Fruit fly (Drosophila melanogaster) whole organism, prepupa: ENCODE measurements around the gene CG32066.

Source experiments
- Blimp-1 ChIP-seq: fragments of 200-800 bp; sonication (Bioruptor generic); optimal IDR thresholded peaks from 3 replicates; lab custom pipeline; 2017; ENCODE audit warnings: missing biosample characterization, missing genetic modification characterization, mild to moderate bottlenecking, moderate library complexity, missing genetic modification reagents
- CG10669 ChIP-seq: fragments of 200-800 bp; sonication (Bioruptor generic); optimal IDR thresholded peaks from 3 replicates; lab custom pipeline; 2018; ENCODE audit warnings: missing biosample characterization, mild to moderate bottlenecking, missing genetic modification characterization, moderate library complexity
- CG11294 ChIP-seq: fragments of 200-800 bp; sonication (Bioruptor generic); IDR thresholded peaks from 2 replicates; pipeline ENCODE4 v1.3.6; 2022; ENCODE audit warnings: missing biosample characterization, missing genetic modification characterization
- CG11762 ChIP-seq: fragments of 200-800 bp; sonication (Bioruptor generic); optimal IDR thresholded peaks from 3 replicates; lab custom pipeline; 2016; ENCODE audit warnings: missing biosample characterization, missing genetic modification characterization; ENCODE audit not compliant: insufficient read depth
- CG11902 ChIP-seq: fragments of 200-800 bp; sonication (Bioruptor generic); optimal IDR thresholded peaks from 3 replicates; lab custom pipeline; 2016; ENCODE audit warnings: missing biosample characterization, missing genetic modification characterization
- CG15336 ChIP-seq: fragments of 200-800 bp; sonication (Bioruptor generic); IDR thresholded peaks from 2 replicates; pipeline ENCODE4 v1.3.6; 2022; ENCODE audit warnings: missing biosample characterization, missing genetic modification characterization
- CG1621 ChIP-seq: fragments of 200-800 bp; sonication (Bioruptor generic); optimal IDR thresholded peaks from 3 replicates; lab custom pipeline; 2018; ENCODE audit warnings: missing biosample characterization, mild to moderate bottlenecking, missing genetic modification characterization
- CG16779 ChIP-seq: fragments of 200-800 bp; sonication (Bioruptor generic); optimal IDR thresholded peaks from 3 replicates; lab custom pipeline; 2017; ENCODE audit warnings: missing biosample characterization, mild to moderate bottlenecking, missing genetic modification characterization
- CG3032 ChIP-seq: fragments of 200-800 bp; optimal IDR thresholded peaks from 2 replicates; lab custom pipeline; 2019; ENCODE audit warnings: missing biosample characterization, mild to moderate bottlenecking, missing genetic modification characterization, moderate library complexity
- CG31627 ChIP-seq: fragments of 200-800 bp; sonication (Bioruptor generic); optimal IDR thresholded peaks from 3 replicates; lab custom pipeline; 2016; ENCODE audit warnings: missing biosample characterization, missing genetic modification characterization
- CG32006 ChIP-seq: fragments of 200-800 bp; sonication (Bioruptor generic); optimal IDR thresholded peaks from 3 replicates; lab custom pipeline; 2017; ENCODE audit warnings: missing biosample characterization, mild to moderate bottlenecking, missing genetic modification characterization
- CG34406 ChIP-seq: fragments of 200-800 bp; sonication (Bioruptor generic); optimal IDR thresholded peaks from 3 replicates; lab custom pipeline; 2016; ENCODE audit warnings: missing biosample characterization, missing genetic modification characterization
- CG3919 ChIP-seq: fragments of 200-800 bp; sonication (Bioruptor generic); optimal IDR thresholded peaks from 3 replicates; lab custom pipeline; 2016; ENCODE audit warnings: missing biosample characterization, missing genetic modification characterization
- CG4318 ChIP-seq: fragments of 200-800 bp; sonication (Bioruptor generic); optimal IDR thresholded peaks from 3 replicates; lab custom pipeline; 2017; ENCODE audit warnings: missing biosample characterization, mild to moderate bottlenecking, missing genetic modification characterization
- CG6276 ChIP-seq: fragments of 200-800 bp; sonication (Bioruptor generic); optimal IDR thresholded peaks from 2 replicates; lab custom pipeline; 2017; ENCODE audit warnings: missing biosample characterization, mild to moderate bottlenecking, missing genetic modification characterization
- CG6792 ChIP-seq: fragments of 200-800 bp; sonication (Bioruptor generic); optimal IDR thresholded peaks from 3 replicates; lab custom pipeline; 2016; ENCODE audit warnings: missing biosample characterization, missing genetic modification characterization
- CG6808 ChIP-seq: fragments of 200-800 bp; sonication (Bioruptor generic); optimal IDR thresholded peaks from 3 replicates; lab custom pipeline; 2017; ENCODE audit warnings: missing biosample characterization, missing genetic modification characterization, mild to moderate bottlenecking, moderate library complexity, missing genetic modification reagents
- CG7368 ChIP-seq: fragments of 200-800 bp; sonication (Bioruptor generic); optimal IDR thresholded peaks from 3 replicates; lab custom pipeline; 2016; ENCODE audit warnings: missing biosample characterization, missing genetic modification characterization
- CG8119 ChIP-seq: fragments of 200-800 bp; sonication (Bioruptor generic); IDR thresholded peaks from 3 replicates; pipeline ENCODE4 v1.3.6; 2022; ENCODE audit warnings: missing biosample characterization, missing genetic modification characterization
- CG8319 ChIP-seq: fragments of 200-800 bp; sonication (Bioruptor generic); optimal IDR thresholded peaks from 3 replicates; lab custom pipeline; 2016; ENCODE audit warnings: missing biosample characterization, missing genetic modification characterization
- CG8632 ChIP-seq: fragments of 200-800 bp; sonication (Bioruptor generic); optimal IDR thresholded peaks from 3 replicates; lab custom pipeline; 2016; ENCODE audit warnings: missing biosample characterization, missing genetic modification characterization
- CG9139 ChIP-seq: fragments of 200-800 bp; sonication (Bioruptor generic); optimal IDR thresholded peaks from 3 replicates; lab custom pipeline; 2017; ENCODE audit warnings: missing biosample characterization, mild to moderate bottlenecking, missing genetic modification characterization
- Eip75B ChIP-seq: fragments of 200-800 bp; sonication (Bioruptor generic); optimal IDR thresholded peaks from 3 replicates; lab custom pipeline; 2016; ENCODE audit warnings: missing biosample characterization, missing genetic modification characterization
- Eip78C ChIP-seq: fragments of 200-800 bp; sonication (Bioruptor generic); peaks from one replicate; lab custom pipeline; 2016; ENCODE audit warnings: missing biosample characterization, missing genetic modification characterization
- Eip93F ChIP-seq: fragments of 200-800 bp; sonication (Bioruptor generic); optimal IDR thresholded peaks from 2 replicates; lab custom pipeline; 2016; ENCODE audit warnings: missing biosample characterization, mild to moderate bottlenecking, missing genetic modification characterization
- Ets21C ChIP-seq: fragments of 200-800 bp; sonication (Bioruptor generic); optimal IDR thresholded peaks from 3 replicates; lab custom pipeline; 2016; ENCODE audit warnings: missing biosample characterization, missing genetic modification characterization
- Ets96B ChIP-seq: fragments of 200-800 bp; optimal IDR thresholded peaks from 2 replicates; lab custom pipeline; 2019; ENCODE audit warnings: missing biosample characterization, mild to moderate bottlenecking, missing genetic modification characterization, moderate library complexity
- Gug ChIP-seq: fragments of 200-800 bp; sonication (Bioruptor generic); IDR thresholded peaks from 2 replicates; pipeline ENCODE4 v1.3.6; 2022; ENCODE audit warnings: missing biosample characterization, missing genetic modification characterization
- Hr38 ChIP-seq: sonication (Bioruptor generic); optimal IDR thresholded peaks from 2 replicates; lab custom pipeline; 2016; ENCODE audit warnings: missing biosample characterization, missing genetic modification characterization
- Hr39 ChIP-seq: fragments of 200-800 bp; sonication (Bioruptor generic); optimal IDR thresholded peaks from 2 replicates; lab custom pipeline; 2016; ENCODE audit warnings: missing biosample characterization, missing genetic modification characterization
- Hr4 ChIP-seq: fragments of 200-800 bp; sonication (Bioruptor generic); optimal IDR thresholded peaks from 3 replicates; lab custom pipeline; 2016; ENCODE audit warnings: missing biosample characterization, missing genetic modification characterization
- Lpt ChIP-seq: fragments of 200-800 bp; sonication (Bioruptor generic); optimal IDR thresholded peaks from 3 replicates; lab custom pipeline; 2016; ENCODE audit warnings: missing biosample characterization, missing genetic modification characterization
- Met ChIP-seq: fragments of 200-800 bp; sonication (Bioruptor generic); optimal IDR thresholded peaks from 3 replicates; lab custom pipeline; 2016; ENCODE audit warnings: missing biosample characterization, missing genetic modification characterization
- Smox ChIP-seq: fragments of 200-800 bp; sonication (Bioruptor generic); optimal IDR thresholded peaks from 3 replicates; lab custom pipeline; 2016; ENCODE audit warnings: missing biosample characterization, missing genetic modification characterization
- Sox102F ChIP-seq: fragments of 200-800 bp; sonication (Bioruptor generic); optimal IDR thresholded peaks from 2 replicates; lab custom pipeline; 2016; ENCODE audit warnings: missing biosample characterization, mild to moderate bottlenecking, missing genetic modification characterization
- achi ChIP-seq: fragments of 200-800 bp; sonication (Bioruptor generic); optimal IDR thresholded peaks from 3 replicates; lab custom pipeline; 2016; ENCODE audit warnings: missing biosample characterization, missing genetic modification characterization
- acj6 ChIP-seq: fragments of 200-800 bp; sonication (Bioruptor generic); optimal IDR thresholded peaks from 3 replicates; lab custom pipeline; 2016; ENCODE audit warnings: missing biosample characterization, missing genetic modification characterization
- cyc ChIP-seq: fragments of 200-800 bp; sonication (Bioruptor generic); optimal IDR thresholded peaks from 3 replicates; lab custom pipeline; 2016; ENCODE audit warnings: missing biosample characterization, missing genetic modification characterization
- eg ChIP-seq: fragments of 200-800 bp; sonication (Bioruptor generic); IDR thresholded peaks from 3 replicates; pipeline ENCODE4 v1.3.6; 2022; ENCODE audit warnings: missing biosample characterization, missing genetic modification characterization
- fd59A ChIP-seq: fragments of 200-800 bp; sonication (Bioruptor generic); optimal IDR thresholded peaks from 2 replicates; lab custom pipeline; 2017; ENCODE audit warnings: missing biosample characterization, mild to moderate bottlenecking, missing genetic modification characterization, missing genetic modification reagents
- fkh ChIP-seq: fragments of 200-800 bp; sonication (Bioruptor generic); optimal IDR thresholded peaks from 3 replicates; lab custom pipeline; 2017; ENCODE audit warnings: missing biosample characterization, mild to moderate bottlenecking, missing genetic modification characterization, moderate library complexity
- lz ChIP-seq: fragments of 200-800 bp; sonication (Bioruptor generic); optimal IDR thresholded peaks from 3 replicates; lab custom pipeline; 2016; ENCODE audit warnings: missing biosample characterization, missing genetic modification characterization
- net ChIP-seq: fragments of 200-800 bp; sonication (Bioruptor generic); optimal IDR thresholded peaks from 3 replicates; lab custom pipeline; 2016; ENCODE audit warnings: missing biosample characterization, missing genetic modification characterization
- pdm3 ChIP-seq: fragments of 200-800 bp; sonication (Bioruptor generic); optimal IDR thresholded peaks from 3 replicates; lab custom pipeline; 2016; ENCODE audit warnings: missing biosample characterization, missing genetic modification characterization
- salr ChIP-seq, 2 experiments: fragments of 200-800 bp; sonication (Bioruptor generic); optimal IDR thresholded peaks; 3 replicates each; lab custom pipeline; 2016 to 2018; ENCODE audit warnings: missing biosample characterization in 2 of 2, missing genetic modification characterization in 2 of 2, mild to moderate bottlenecking in 1 of 2
- ss ChIP-seq, 2 experiments: fragments of 200-800 bp; sonication (Bioruptor generic); optimal IDR thresholded peaks; 2 replicates in 1 of 2; 3 replicates in 1 of 2; lab custom pipeline; 2017 to 2018; ENCODE audit warnings: mild to moderate bottlenecking in 2 of 2, missing biosample characterization in 2 of 2, missing genetic modification characterization in 2 of 2, moderate library complexity in 1 of 2
- svp ChIP-seq: fragments of 200-800 bp; sonication (Bioruptor generic); peaks from one replicate; lab custom pipeline; 2016; ENCODE audit warnings: missing biosample characterization, missing genetic modification characterization
- topi ChIP-seq: fragments of 200-800 bp; sonication (Bioruptor generic); optimal IDR thresholded peaks from 3 replicates; lab custom pipeline; 2016; ENCODE audit warnings: missing biosample characterization, missing genetic modification characterization

Gene CG32066

dm6 chr3L:10709132-10709531 is 48.3 kb upstream of the CG32066 start (continued):
- peak; percentile 70 for TF ChIP-seq cyc
- peak; percentile 50 for TF ChIP-seq CG11762 (GFP tag; lab: Kevin White, UChicago)
- TF ChIP-seq Smox (GFP tag; lab: Kevin White, UChicago): peak; percentile 53
- TF ChIP-seq pdm3 (GFP tag; lab: Kevin White, UChicago): peak; percentile 44
- TF ChIP-seq Ets21C (GFP tag; lab: Kevin White, UChicago): peak; percentile 18
- peak; percentile 65 for TF ChIP-seq CG3919 (GFP tag; lab: Kevin White, UChicago)
- TF ChIP-seq Hr4 (GFP tag; lab: Kevin White, UChicago): peak; percentile 78
- no peak for TF ChIP-seq ss (GFP tag; optimal IDR thresholded peaks at IDR 0.05; lab: Kevin White, UChicago)
- TF ChIP-seq CG32006 (GFP tag; lab: Kevin White, UChicago): peak; percentile 91
- TF ChIP-seq CG1621 (tag; lab: Kevin White, UChicago): no peak
- TF ChIP-seq CG11902 (GFP tag; lab: Kevin White, UChicago): peak; percentile 89
- TF ChIP-seq CG10669 (GFP tag; lab: Kevin White, UChicago): peak; percentile 19
- TF ChIP-seq CG4318: peak; percentile 79
- peak in 1 of 2 experiments; percentile 47 for TF ChIP-seq salr (GFP tag; optimal IDR thresholded peaks at IDR 0.05; lab: Kevin White, UChicago)
- peak; percentile 59 for TF ChIP-seq CG6792 (GFP tag; lab: Kevin White, UChicago)
- TF ChIP-seq Hr38 (GFP tag; lab: Kevin White, UChicago): no peak
- TF ChIP-seq CG6808 (GFP tag; lab: Kevin White, UChicago): peak; percentile 11

- TF ChIP-seq Blimp-1 (GFP tag; lab: Kevin White, UChicago) (no peak), Hr4 (GFP tag; lab: Kevin White, UChicago) (no peak), Hr38 (GFP tag; lab: Kevin White, UChicago) (no peak), svp (GFP tag; lab: Kevin White, UChicago) (peak; percentile 26), CG32006 (GFP tag; lab: Kevin White, UChicago) (peak; percentile 26), Gug (GFP tag; lab: Robert Waterston, UW) (no peak), Sox102F (GFP tag; lab: Kevin White, UChicago) (peak; percentile 6), CG7368 (GFP tag; lab: Kevin White, UChicago) (no peak), Eip78C (peak; percentile 70), CG4318 (no peak), cyc (no peak), CG16779 (tag; lab: Kevin White, UChicago) (no peak), Eip93F (no peak), net (GFP tag; lab: Kevin White, UChicago) (peak; percentile 35), CG3032 (tag; lab: Kevin White, UChicago) (peak; percentile 31), lz (GFP tag; lab: Kevin White, UChicago) (no peak), Eip75B (no peak), CG8119 (GFP tag; lab: Robert Waterston, UW) (peak; percentile 63), pdm3 (GFP tag; lab: Kevin White, UChicago) (no peak), Hr39 (GFP tag; lab: Kevin White, UChicago) (no peak), fd59A (GFP tag; lab: Kevin White, UChicago) (peak; percentile 18), CG6276 (GFP tag; lab: Kevin White, UChicago) (no peak), achi (GFP tag; lab: Kevin White, UChicago) (peak; percentile 20), ss (GFP tag; optimal IDR thresholded peaks at IDR 0.05; lab: Kevin White, UChicago) (peak in 1 of 2 experiments; percentile 51), acj6 (GFP tag; lab: Kevin White, UChicago) (peak; percentile 12), topi (GFP tag; lab: Kevin White, UChicago) (no peak), CG9139 (GFP tag; lab: Kevin White, UChicago) (no peak), CG8319 (GFP tag; lab: Kevin White, UChicago) (no peak), Lpt (GFP tag; lab: Kevin White, UChicago) (no peak), CG6808 (GFP tag; lab: Kevin White, UChicago) (peak; percentile 31), CG6792 (GFP tag; lab: Kevin White, UChicago) (peak; percentile 13), CG34406 (GFP tag; lab: Kevin White, UChicago) (peak; percentile 28), Ets96B (tag; lab: Kevin White, UChicago) (peak; percentile 41), Smox (GFP tag; lab: Kevin White, UChicago) (peak; percentile 1), Met (GFP tag; lab: Kevin White, UChicago) (peak; percentile 16), CG3919 (GFP tag; lab: Kevin White, UChicago) (peak; percentile 23), CG15336 (peak; percentile 40), fkh (GFP tag; lab: Kevin White, UChicago) (no peak), CG8632 (GFP tag; lab: Kevin White, UChicago) (no peak), CG11294 (GFP tag; lab: Robert Waterston, UW) (no peak), CG31627 (GFP tag; lab: Kevin White, UChicago) (no peak), salr (GFP tag; optimal IDR thresholded peaks at IDR 0.05; lab: Kevin White, UChicago) (no peak), eg (GFP tag; lab: Robert Waterston, UW) (peak; percentile 45; the same call in 1 of the 3 replicates)
Observed at dm6 chr3L:10704482-10704993, 43.7 kb upstream of the CG32066 start.
